Worm (Caenorhabditis elegans) whole organism, L1 larva: ENCODE measurements around the gene tub-1.

Experiments
- C16A3.4 ChIP-seq: fragments of 150-350 bp; optimal IDR thresholded peaks from 2 replicates; lab custom pipeline; 2014; ENCODE audit warnings: missing biosample characterization, missing genetic modification characterization
- ama-1 ChIP-seq: fragments of 150-350 bp; optimal IDR thresholded peaks from 2 replicates; lab custom pipeline; 2014
- blmp-1 ChIP-seq: fragments of 150-350 bp; optimal IDR thresholded peaks from 2 replicates; lab custom pipeline; 2014; ENCODE audit warnings: missing biosample characterization, missing genetic modification characterization
- ceh-8 ChIP-seq: fragments of 200-800 bp; sonication (Bioruptor generic); optimal IDR thresholded peaks from 2 replicates; lab custom pipeline; 2018; ENCODE audit warnings: mild to moderate bottlenecking, missing genetic modification characterization, moderate library complexity, missing compliant biosample characterization
- ceh-88 ChIP-seq: fragments of 200-800 bp; sonication (Bioruptor generic); IDR thresholded peaks from 2 replicates; pipeline ENCODE4 v1.3.6; 2022; ENCODE audit warnings: missing genetic modification characterization, missing compliant biosample characterization
- ceh-90 ChIP-seq: sonication (generic microtip); optimal IDR thresholded peaks from 2 replicates; lab custom pipeline; 2016; ENCODE audit warnings: missing genetic modification characterization, missing compliant biosample characterization
- ces-1 ChIP-seq: fragments of 150-350 bp; optimal IDR thresholded peaks from 2 replicates; lab custom pipeline; 2014; ENCODE audit warnings: missing biosample characterization, missing genetic modification reagents, missing genetic modification characterization
- dpl-1 ChIP-seq, 3 experiments: fragments of 150-350 bp in 2 of 3; sonication (generic microtip) in 1 of 3; optimal IDR thresholded peaks; 2 replicates each; lab custom pipeline; 2014 to 2017; ENCODE audit warnings: missing biosample characterization in 3 of 3, missing genetic modification characterization in 3 of 3, missing genetic modification reagents in 3 of 3
- efl-1 ChIP-seq, 4 experiments: fragments of 150-350 bp; optimal IDR thresholded peaks in 3 of 4; peaks in 1 of 4; 1 replicate in 1 of 4; 2 replicates in 3 of 4; lab custom pipeline; 2014; ENCODE audit warnings: missing biosample characterization in 2 of 4, missing genetic modification characterization in 2 of 4, missing genetic modification reagents in 2 of 4
- egl-13 ChIP-seq: sonication (generic microtip); optimal IDR thresholded peaks from 2 replicates; lab custom pipeline; 2016; ENCODE audit warnings: missing genotype, missing genetic modification reagents, missing genetic modification characterization, missing compliant biosample characterization
- fkh-10 ChIP-seq: sonication (generic microtip); optimal IDR thresholded peaks from 2 replicates; lab custom pipeline; 2017; ENCODE audit warnings: missing biosample characterization, missing genetic modification reagents, missing genetic modification characterization
- fkh-4 ChIP-seq: sonication (generic microtip); optimal IDR thresholded peaks from 2 replicates; lab custom pipeline; 2016; ENCODE audit warnings: missing compliant biosample characterization, missing genetic modification characterization, borderline replicate concordance
- hlh-17 ChIP-seq: fragments of 200-800 bp; sonication (Bioruptor generic); optimal IDR thresholded peaks from 2 replicates; lab custom pipeline; 2018; ENCODE audit warnings: missing genetic modification characterization, mild to moderate bottlenecking, missing compliant biosample characterization, moderate library complexity, borderline replicate concordance
- hlh-4 ChIP-seq: sonication (generic microtip); optimal IDR thresholded peaks from 2 replicates; lab custom pipeline; 2016; ENCODE audit warnings: mild to moderate bottlenecking, missing genetic modification characterization, missing compliant biosample characterization
- irx-1 ChIP-seq: sonication (generic microtip); optimal IDR thresholded peaks from 2 replicates; lab custom pipeline; 2016; ENCODE audit warnings: missing genetic modification characterization, missing compliant biosample characterization
- isw-1 ChIP-seq: fragments of 200-800 bp; sonication (Bioruptor generic); IDR thresholded peaks from 2 replicates; pipeline ENCODE4 v1.3.6; 2022; ENCODE audit warnings: missing genetic modification characterization, missing compliant biosample characterization
- lin-14 ChIP-seq: fragments of 200-800 bp; sonication (Bioruptor generic); optimal IDR thresholded peaks from 2 replicates; lab custom pipeline; 2018; ENCODE audit warnings: mild to moderate bottlenecking, missing genetic modification characterization, moderate library complexity, missing compliant biosample characterization
- lin-15B ChIP-seq: fragments of 150-350 bp; sonication (generic microtip); optimal IDR thresholded peaks from 3 replicates; lab custom pipeline; 2014; ENCODE audit warnings: missing biosample characterization, missing genetic modification characterization
- lin-35 ChIP-seq, 2 experiments: fragments of 150-350 bp; optimal IDR thresholded peaks; 2 replicates each; lab custom pipeline; 2014; ENCODE audit warnings: missing biosample characterization in 2 of 2, missing genetic modification characterization in 2 of 2, missing genetic modification reagents in 2 of 2
- lin-39 ChIP-seq: fragments of 150-350 bp; optimal IDR thresholded peaks from 2 replicates; lab custom pipeline; 2014; ENCODE audit warnings: missing biosample characterization, missing genetic modification reagents, missing genetic modification characterization
- lir-3 ChIP-seq: sonication (generic microtip); optimal IDR thresholded peaks from 2 replicates; lab custom pipeline; 2016; ENCODE audit warnings: mild to moderate bottlenecking, missing genetic modification characterization, moderate library complexity, missing compliant biosample characterization; ENCODE audit not compliant: poor library complexity
- lsy-2 ChIP-seq, 2 experiments: fragments of 150-350 bp; optimal IDR thresholded peaks; 2 replicates each; lab custom pipeline; 2014; ENCODE audit warnings: missing biosample characterization in 2 of 2, missing genetic modification characterization in 2 of 2
- mab-9 ChIP-seq: fragments of 200-800 bp; sonication (Bioruptor generic); IDR thresholded peaks from 2 replicates; pipeline ENCODE4 v1.3.6; 2022; ENCODE audit warnings: missing genetic modification reagents, missing genetic modification characterization, missing compliant biosample characterization
- mdl-1 ChIP-seq, 2 experiments: fragments of 150-350 bp; optimal IDR thresholded peaks; 2 replicates each; lab custom pipeline; 2014 to 2017; ENCODE audit warnings: missing biosample characterization in 2 of 2, missing genetic modification characterization in 2 of 2, inconsistent platforms in 1 of 2
- mef-2 ChIP-seq: fragments of 150-350 bp; optimal IDR thresholded peaks from 2 replicates; lab custom pipeline; 2014; ENCODE audit warnings: missing biosample characterization, missing genetic modification characterization
- mep-1 ChIP-seq: fragments of 150-350 bp; optimal IDR thresholded peaks from 2 replicates; lab custom pipeline; 2014; ENCODE audit warnings: missing biosample characterization, missing genetic modification characterization
- nhr-12 ChIP-seq: sonication (generic microtip); optimal IDR thresholded peaks from 2 replicates; lab custom pipeline; 2017; ENCODE audit warnings: missing biosample characterization, missing genetic modification characterization
- nhr-19 ChIP-seq: fragments of 200-800 bp; sonication (Bioruptor generic); conservative IDR thresholded peaks from 2 replicates; pipeline ENCODE4 v1.3.6; 2022; ENCODE audit warnings: missing genetic modification characterization, missing compliant biosample characterization
- nhr-20 ChIP-seq: sonication (generic microtip); optimal IDR thresholded peaks from 2 replicates; lab custom pipeline; 2016; ENCODE audit warnings: mild to moderate bottlenecking, missing genetic modification characterization, missing compliant biosample characterization
- nhr-237 ChIP-seq: fragments of 150-350 bp; optimal IDR thresholded peaks from 2 replicates; lab custom pipeline; 2014; ENCODE audit warnings: missing biosample characterization, missing genetic modification characterization
- nhr-47 ChIP-seq: sonication (generic microtip); optimal IDR thresholded peaks from 2 replicates; lab custom pipeline; 2016; ENCODE audit warnings: mild to moderate bottlenecking, missing genetic modification characterization, moderate library complexity, missing compliant biosample characterization
- nhr-85 ChIP-seq: sonication (generic microtip); peaks from one replicate; lab custom pipeline; 2016; ENCODE audit warnings: missing genetic modification characterization, inconsistent platforms, missing compliant biosample characterization
- pax-3 ChIP-seq: fragments of 200-800 bp; sonication (Bioruptor generic); optimal IDR thresholded peaks from 2 replicates; lab custom pipeline; 2018; ENCODE audit warnings: mild to moderate bottlenecking, missing genetic modification characterization, moderate library complexity, missing compliant biosample characterization
- rnt-1 ChIP-seq: sonication (generic microtip); optimal IDR thresholded peaks from 2 replicates; lab custom pipeline; 2016; ENCODE audit warnings: mild to moderate bottlenecking, missing genetic modification characterization, moderate library complexity, missing compliant biosample characterization
- skn-1 ChIP-seq: fragments of 150-350 bp; optimal IDR thresholded peaks from 2 replicates; lab custom pipeline; 2014; ENCODE audit warnings: missing biosample characterization, missing genetic modification characterization
- snu-23 ChIP-seq: sonication (generic microtip); optimal IDR thresholded peaks from 2 replicates; lab custom pipeline; 2016; ENCODE audit warnings: missing genetic modification characterization, missing compliant biosample characterization
- sox-4 ChIP-seq: sonication (generic microtip); optimal IDR thresholded peaks from 2 replicates; lab custom pipeline; 2016; ENCODE audit warnings: missing genetic modification characterization, missing compliant biosample characterization
- sptf-1 ChIP-seq: fragments of 150-350 bp; optimal IDR thresholded peaks from 2 replicates; lab custom pipeline; 2014; ENCODE audit warnings: missing biosample characterization, missing genetic modification characterization
- swsn-7 ChIP-seq: sonication (generic microtip); optimal IDR thresholded peaks from 2 replicates; lab custom pipeline; 2016; ENCODE audit warnings: missing genetic modification characterization, missing compliant biosample characterization
- tbx-2 ChIP-seq: sonication (generic microtip); optimal IDR thresholded peaks from 2 replicates; lab custom pipeline; 2016; ENCODE audit warnings: missing genetic modification characterization, missing compliant biosample characterization
- unc-86 ChIP-seq: sonication (generic microtip); optimal IDR thresholded peaks from 2 replicates; lab custom pipeline; 2016; ENCODE audit warnings: missing genetic modification characterization, missing compliant biosample characterization
- zag-1 ChIP-seq: fragments of 150-350 bp; optimal IDR thresholded peaks from 2 replicates; lab custom pipeline; 2014; ENCODE audit warnings: missing biosample characterization, missing genetic modification characterization
- ztf-11 ChIP-seq, 2 experiments: sonication (generic microtip); optimal IDR thresholded peaks; 2 replicates each; lab custom pipeline; 2016 to 2017; ENCODE audit warnings: missing genetic modification characterization in 2 of 2, missing biosample characterization in 1 of 2, missing compliant biosample characterization in 1 of 2
- ztf-4 ChIP-seq: fragments of 150-350 bp; optimal IDR thresholded peaks from 2 replicates; lab custom pipeline; 2014; ENCODE audit warnings: missing biosample characterization, missing genetic modification characterization

Gene tub-1

DNA sequence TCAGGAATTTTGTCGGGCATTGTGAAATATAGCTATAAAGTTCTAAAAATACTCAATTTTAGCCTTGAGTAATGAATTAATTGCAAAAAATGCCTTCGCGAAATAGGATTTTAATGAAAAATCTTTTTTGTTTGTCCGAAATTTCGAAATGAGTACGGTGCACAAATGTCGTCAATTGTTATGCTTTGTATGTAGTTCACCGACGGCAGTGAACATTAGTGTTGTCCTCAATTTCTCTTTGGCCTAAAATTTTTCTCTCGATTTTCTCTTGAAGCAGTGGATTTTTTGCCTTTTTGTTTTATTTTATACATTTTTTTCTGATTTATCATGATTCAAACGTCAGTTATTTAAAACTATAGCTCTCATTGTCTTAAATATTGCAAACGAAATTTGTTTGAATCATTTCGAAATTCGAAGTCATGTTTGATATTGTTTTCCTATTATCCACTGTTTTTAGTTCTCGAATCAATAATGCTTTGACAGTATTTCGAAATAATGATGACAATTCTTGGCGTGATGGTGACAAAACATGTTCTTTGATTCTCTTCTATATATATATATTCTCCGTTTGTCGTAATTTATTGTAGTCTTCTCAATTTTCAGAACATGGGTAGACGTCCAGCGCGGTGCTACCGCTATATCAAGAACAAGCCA, 13.3 kb downstream of the tub-1 start, which contains the start of the genes ints-11 and rpl-10 (continued):
- 0 out of 2 replicates have a peak, but pooled peaks have one; percentile 23 for TF ChIP-seq nhr-19 (GFP tag; lab: Robert Waterston, UW)
- TF ChIP-seq snu-23 (GFP tag; lab: Kevin White, UChicago), result peak; percentile 73
- TF ChIP-seq C16A3.4 (tag; lab: Kevin White, UChicago), result peak; percentile 59
- TF ChIP-seq swsn-7 (tag; lab: Kevin White, UChicago), result peak; percentile 29
- no peak for TF ChIP-seq nhr-12 (tag; lab: Kevin White, UChicago)
- peak; percentile 43 for TF ChIP-seq lin-15B
- TF ChIP-seq rnt-1, result peak; percentile 44
- TF ChIP-seq dpl-1 (GFP tag; optimal IDR thresholded peaks at IDR 0.05; lab: Kevin White, UChicago), result peak; percentile 51 to 74 (median 71)
- peak in 1 of 2 experiments; percentile 29 for TF ChIP-seq mdl-1 (tag; optimal IDR thresholded peaks at IDR 0.05; lab: Kevin White, UChicago)

ce11 chrII:8141135-8141534, 15.6 kb downstream of the tub-1 start:
- TF ChIP-seq zag-1 (tag; lab: Kevin White, UChicago) (no peak), lin-14 (GFP tag; lab: Kevin White, UChicago) (no peak), isw-1 (GFP tag; lab: Robert Waterston, UW) (no peak), pax-3 (tag; lab: Kevin White, UChicago) (no peak), irx-1 (tag; lab: Kevin White, UChicago) (no peak), ztf-11 (tag; optimal IDR thresholded peaks at IDR 0.05; lab: Kevin White, UChicago) (no peak), ztf-4 (tag; lab: Kevin White, UChicago) (no peak), nhr-85 (no peak), hlh-17 (GFP tag; lab: Kevin White, UChicago) (no peak), nhr-12 (tag; lab: Kevin White, UChicago) (no peak), lin-39 (no peak), unc-86 (tag; lab: Kevin White, UChicago) (no peak), rnt-1 (no peak), egl-13 (no peak), mef-2 (tag; lab: Kevin White, UChicago) (no peak), hlh-4 (no peak)

ce11 chrII:8138015-8138546, 18.7 kb downstream of the tub-1 start, which contains the start of gene cdc-48.2:
Gene cdc-48.2 (plus strand): TSS chrII:8138496.
- TF ChIP-seq lin-14 (GFP tag; lab: Kevin White, UChicago) (peak; percentile 4), lsy-2 (tag; optimal IDR thresholded peaks at IDR 0.05; lab: Kevin White, UChicago) (peak in 1 of 2 experiments; percentile 36), efl-1 (optimal IDR thresholded peaks at IDR 0.05; lab: Kevin White, UChicago) (no peak), efl-1 (GFP tag; optimal IDR thresholded peaks at IDR 0.05 in 1 of 2; lab: Kevin White, UChicago) (peak; percentile 5 to 10), dpl-1 (GFP tag; optimal IDR thresholded peaks at IDR 0.05; lab: Kevin White, UChicago) (peak in 1 of 3 experiments; percentile 4), skn-1 (tag; lab: Kevin White, UChicago) (peak; percentile 96), fkh-10 (GFP tag; lab: Kevin White, UChicago) (no peak), blmp-1 (tag; lab: Kevin White, UChicago) (peak; percentile 36), lin-35 (GFP tag; optimal IDR thresholded peaks at IDR 0.05; lab: Kevin White, UChicago) (peak; percentile 5 to 30), lin-15B (no peak)
- TF ChIP-seq, all 84 proteins: peak for 7

DNA sequence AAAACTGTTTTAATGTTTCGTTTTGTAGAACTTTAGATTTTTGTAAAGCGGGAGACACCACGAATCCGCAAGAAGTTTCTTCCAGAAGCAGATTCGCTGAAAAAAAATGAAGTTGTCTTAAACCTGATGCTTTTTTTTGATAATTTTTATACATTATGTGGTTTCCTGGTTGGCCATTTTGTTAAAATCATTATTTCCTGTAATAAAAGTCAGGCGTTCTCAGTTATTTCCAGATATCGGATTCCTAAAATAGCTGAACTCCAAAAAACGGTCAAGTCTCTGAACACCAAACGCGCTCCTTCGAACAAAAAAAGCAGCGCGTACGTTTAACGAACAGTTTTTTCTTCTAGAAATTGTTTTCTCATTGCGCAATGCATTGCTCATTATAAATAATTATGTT, 19.4 kb downstream of the tub-1 start:
- TF ChIP-seq lir-3 (tag; lab: Kevin White, UChicago), result peak; percentile 54
- TF ChIP-seq C16A3.4 (tag; lab: Kevin White, UChicago), result no peak
- no peak for TF ChIP-seq nhr-12 (tag; lab: Kevin White, UChicago)
- TF ChIP-seq mab-9, result no peak
- peak; percentile 35 for TF ChIP-seq nhr-237
- TF ChIP-seq fkh-10 (GFP tag; lab: Kevin White, UChicago), result no peak
- TF ChIP-seq sox-4 (tag; lab: Kevin White, UChicago), result no peak
- peak; percentile 23 for TF ChIP-seq nhr-47
- TF ChIP-seq mep-1 (tag; lab: Kevin White, UChicago), result no peak
- peak; percentile 24 for TF ChIP-seq nhr-20 (tag; lab: Kevin White, UChicago)
- TF ChIP-seq ceh-90 (tag; lab: Kevin White, UChicago), result no peak
- no peak for TF ChIP-seq ama-1 (lab: Kevin White, UChicago)
- TF ChIP-seq swsn-7 (tag; lab: Kevin White, UChicago), result no peak
- no peak for TF ChIP-seq ceh-8 (GFP tag; lab: Kevin White, UChicago)
- no peak for TF ChIP-seq ztf-4 (tag; lab: Kevin White, UChicago)
- no peak for TF ChIP-seq ceh-88
- no peak for TF ChIP-seq ces-1 (GFP tag; lab: Kevin White, UChicago)
- peak; percentile 37 for TF ChIP-seq pax-3 (tag; lab: Kevin White, UChicago)
- no peak for TF ChIP-seq mef-2 (tag; lab: Kevin White, UChicago)
- TF ChIP-seq tbx-2, result no peak
- no peak for TF ChIP-seq fkh-4 (tag; lab: Kevin White, UChicago)
- peak; percentile 39 to 85 for TF ChIP-seq lin-35 (GFP tag; optimal IDR thresholded peaks at IDR 0.05; lab: Kevin White, UChicago)
- no peak for TF ChIP-seq sptf-1 (tag; lab: Kevin White, UChicago)
